Worm (Caenorhabditis elegans): ENCODE data around the gene srg-4.

Gene srg-4

DNA sequence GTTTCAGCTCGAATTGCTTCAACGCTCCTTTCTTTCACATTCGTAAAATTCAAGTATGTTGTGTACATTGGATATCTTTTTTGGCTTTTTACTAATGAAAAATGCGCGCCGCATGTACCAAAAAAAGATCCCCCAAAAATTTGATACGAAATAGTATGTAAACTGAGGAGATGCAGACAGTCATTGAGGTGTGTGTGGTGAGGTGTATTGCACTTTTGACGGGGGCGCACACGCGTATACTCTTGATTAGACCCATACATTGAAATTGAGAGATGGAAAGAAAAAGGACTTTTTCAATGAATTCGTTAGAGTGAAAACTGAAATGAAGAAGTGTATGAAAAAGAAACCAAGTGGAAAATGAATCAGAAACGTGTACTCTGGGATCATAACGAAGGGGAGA is 40.5 kb downstream of the srg-4 start:
- TF ChIP-seq sem-2 (GFP tag; optimal IDR thresholded peaks at IDR 0.05) (no peak), blmp-1 (tag; optimal IDR thresholded peaks at IDR 0.05) (no peak), mep-1 (tag; optimal IDR thresholded peaks at IDR 0.05) (no peak), lin-32 (GFP tag; optimal IDR thresholded peaks at IDR 0.05) (no peak), elt-3 (tag; optimal IDR thresholded peaks at IDR 0.05) (no peak), pha-4 (tag; optimal IDR thresholded peaks at IDR 0.05) (no peak), nhr-12 (tag; optimal IDR thresholded peaks at IDR 0.05) (no peak), cnd-1 (tag; optimal IDR thresholded peaks at IDR 0.05) (no peak), snpc-4 (tag; optimal IDR thresholded peaks at IDR 0.05) (no peak), sptf-1 (tag; optimal IDR thresholded peaks at IDR 0.05) (no peak), lin-13 (tag; optimal IDR thresholded peaks at IDR 0.05) (no peak), hlh-1 (tag; optimal IDR thresholded peaks at IDR 0.05) (no peak), nhr-2 (tag; optimal IDR thresholded peaks at IDR 0.05) (no peak), flh-1 (GFP tag; optimal IDR thresholded peaks at IDR 0.05) (no peak)

DNA sequence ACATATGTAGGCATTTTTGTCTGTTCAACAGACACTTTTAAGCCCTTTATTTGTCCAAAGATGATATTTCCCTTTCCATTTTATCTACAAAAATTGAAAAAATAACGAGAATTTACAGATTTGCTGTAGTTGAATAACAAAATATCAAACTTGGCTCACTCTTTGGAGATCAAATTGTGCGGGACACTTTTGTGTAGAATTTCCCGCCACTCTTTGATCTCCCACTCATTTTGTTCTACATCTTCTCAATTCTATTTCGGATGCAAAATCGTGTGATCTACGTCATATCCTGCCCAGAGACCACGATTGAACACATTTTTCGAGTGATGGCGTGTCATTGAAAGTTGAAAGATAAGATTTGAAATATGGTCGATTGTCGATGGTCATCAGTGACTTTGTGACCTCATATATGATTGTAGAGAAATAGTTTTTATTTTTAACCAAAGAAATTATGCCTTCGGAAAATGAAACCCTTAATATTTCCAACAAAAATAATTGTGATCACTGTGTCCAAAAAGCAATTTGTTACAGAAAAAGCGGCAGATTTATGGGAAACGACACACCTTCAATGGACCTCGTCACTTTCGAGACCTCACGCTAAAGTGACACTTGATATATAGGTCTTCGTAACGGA is 44.9 kb downstream of the srg-4 start, which contains the start of gene hot-4:
TSS of gene hot-4 (plus strand) at position 584 of the 634 bp plus-strand sequence.
- TF ChIP-seq ceh-39 (tag; optimal IDR thresholded peaks at IDR 0.05) = no peak
- TF ChIP-seq sptf-1 (tag; optimal IDR thresholded peaks at IDR 0.05) = no peak
- no peak for TF ChIP-seq ham-2 (GFP tag; optimal IDR thresholded peaks at IDR 0.05)
- no peak for TF ChIP-seq cnd-1 (tag; optimal IDR thresholded peaks at IDR 0.05)
- TF ChIP-seq lin-13 (tag; optimal IDR thresholded peaks at IDR 0.05) = no peak
- TF ChIP-seq sem-2 (GFP tag; optimal IDR thresholded peaks at IDR 0.05) = no peak
- no peak for TF ChIP-seq hlh-1 (tag; optimal IDR thresholded peaks at IDR 0.05)
- TF ChIP-seq unc-39 (tag; optimal IDR thresholded peaks at IDR 0.05) = no peak
- no peak for TF ChIP-seq ces-1 (GFP tag; optimal IDR thresholded peaks at IDR 0.05)
- no peak for TF ChIP-seq elt-1 (tag; optimal IDR thresholded peaks at IDR 0.05; ENCODE audit: borderline replicate concordance, insufficient read depth)
- no peak for TF ChIP-seq nhr-76 (tag; optimal IDR thresholded peaks at IDR 0.05)
- TF ChIP-seq bed-3 (GFP tag; optimal IDR thresholded peaks at IDR 0.05) = no peak
- TF ChIP-seq mep-1 (tag; optimal IDR thresholded peaks at IDR 0.05) = no peak
- no peak for TF ChIP-seq flh-1 (GFP tag; optimal IDR thresholded peaks at IDR 0.05)

DNA sequence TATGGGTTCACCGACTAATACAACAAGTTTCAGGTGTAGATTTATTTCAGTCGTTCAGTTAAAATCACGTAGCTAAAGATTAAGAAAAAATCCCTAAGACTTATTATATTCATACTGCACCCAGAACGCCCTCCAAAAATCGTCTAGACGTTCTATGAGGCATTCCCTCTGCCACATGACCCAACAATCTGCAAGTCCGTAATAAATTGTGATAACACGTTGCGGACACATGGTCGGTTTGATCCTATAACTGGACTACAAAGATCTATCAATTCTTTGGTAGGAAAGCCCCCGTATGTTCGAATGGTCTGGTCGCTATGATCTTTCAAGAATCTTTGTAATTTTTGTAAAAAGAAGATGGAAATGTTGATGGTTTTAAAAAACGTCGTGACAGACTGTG is 45.9 kb downstream of the srg-4 start:
- TF ChIP-seq elt-3 (tag; optimal IDR thresholded peaks at IDR 0.05) (no peak), cnd-1 (tag; optimal IDR thresholded peaks at IDR 0.05) (no peak), sem-2 (GFP tag; optimal IDR thresholded peaks at IDR 0.05) (no peak), ztf-11 (tag; optimal IDR thresholded peaks at IDR 0.05) (no peak), ceh-43 (GFP tag; optimal IDR thresholded peaks at IDR 0.05) (no peak), ces-1 (GFP tag; optimal IDR thresholded peaks at IDR 0.05) (no peak), lsy-2 (tag; optimal IDR thresholded peaks at IDR 0.05) (no peak), ham-2 (GFP tag; optimal IDR thresholded peaks at IDR 0.05) (no peak), bed-3 (GFP tag; optimal IDR thresholded peaks at IDR 0.05) (no peak), lin-32 (GFP tag; optimal IDR thresholded peaks at IDR 0.05) (no peak), lin-13 (tag; optimal IDR thresholded peaks at IDR 0.05) (no peak), M03D4.4 (tag; optimal IDR thresholded peaks at IDR 0.05) (no peak), elt-1 (tag; optimal IDR thresholded peaks at IDR 0.05; ENCODE audit: borderline replicate concordance, insufficient read depth) (no peak), drap-1 (GFP tag; optimal IDR thresholded peaks at IDR 0.05) (no peak)

DNA sequence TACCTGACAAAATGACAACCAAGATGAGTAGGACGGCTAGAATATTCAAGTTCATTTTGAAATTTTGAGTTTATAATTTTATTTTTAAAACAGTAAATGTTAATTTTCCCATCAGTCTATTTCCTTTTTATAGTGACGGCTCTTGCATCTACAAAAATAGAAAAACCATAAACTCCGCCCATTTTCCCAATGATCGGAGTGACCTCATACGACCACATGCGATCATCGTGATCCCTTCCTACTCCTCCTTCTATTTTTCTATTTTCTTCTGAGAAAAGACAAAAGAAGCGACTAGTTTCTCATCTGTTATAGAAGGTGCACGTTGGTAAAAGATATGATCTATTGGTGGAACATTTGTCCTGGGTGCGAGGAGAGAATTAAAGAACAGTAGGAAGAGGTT is 46.4 kb downstream of the srg-4 start, which contains the start of gene C23G10.11:
TSS of gene C23G10.11 (minus strand) at position 101 of the 400 bp plus-strand sequence.
- TF ChIP-seq elt-3 (tag; optimal IDR thresholded peaks at IDR 0.05) (no peak), mep-1 (tag; optimal IDR thresholded peaks at IDR 0.05) (no peak), nhr-12 (tag; optimal IDR thresholded peaks at IDR 0.05) (no peak), sptf-1 (tag; optimal IDR thresholded peaks at IDR 0.05) (no peak), ceh-39 (tag; optimal IDR thresholded peaks at IDR 0.05) (no peak), mab-5 (tag; optimal IDR thresholded peaks at IDR 0.05) (no peak), M03D4.4 (tag; optimal IDR thresholded peaks at IDR 0.05) (no peak), ceh-83 (GFP tag; optimal IDR thresholded peaks at IDR 0.05) (no peak), lsy-2 (tag; optimal IDR thresholded peaks at IDR 0.05) (no peak), ceh-43 (GFP tag; optimal IDR thresholded peaks at IDR 0.05) (no peak), mls-2 (tag; optimal IDR thresholded peaks at IDR 0.05) (no peak), hlh-1 (tag; optimal IDR thresholded peaks at IDR 0.05) (no peak), ham-2 (GFP tag; optimal IDR thresholded peaks at IDR 0.05) (no peak), ces-1 (GFP tag; optimal IDR thresholded peaks at IDR 0.05) (no peak), drap-1 (GFP tag; optimal IDR thresholded peaks at IDR 0.05) (no peak), cnd-1 (tag; optimal IDR thresholded peaks at IDR 0.05) (no peak), nhr-28 (tag; optimal IDR thresholded peaks at IDR 0.05) (no peak), unc-39 (tag; optimal IDR thresholded peaks at IDR 0.05) (no peak)
